Worm (Caenorhabditis elegans) whole organism, mixed stage, embryonic: ENCODE data around the gene nhr-71.

Experiments
- M03D4.4 ChIP-seq: sonication (generic microtip); optimal IDR thresholded peaks from 2 replicates; lab custom pipeline; 2017; ENCODE audit warnings: mild to moderate bottlenecking, missing genetic modification characterization, missing compliant biosample characterization
- bed-3 ChIP-seq: fragments of 200-800 bp; sonication (Bioruptor generic); optimal IDR thresholded peaks from 3 replicates; lab custom pipeline; 2018; ENCODE audit warnings: mild to moderate bottlenecking, missing genetic modification characterization, moderate library complexity, missing compliant biosample characterization
- blmp-1 ChIP-seq: fragments of 150-350 bp; optimal IDR thresholded peaks from 2 replicates; lab custom pipeline; 2014; ENCODE audit warnings: missing biosample characterization, missing genetic modification characterization
- ceh-39 ChIP-seq: fragments of 150-350 bp; optimal IDR thresholded peaks from 2 replicates; lab custom pipeline; 2014; ENCODE audit warnings: missing biosample characterization, missing genetic modification characterization
- ceh-43 ChIP-seq: fragments of 200-800 bp; sonication (Bioruptor generic); optimal IDR thresholded peaks from 2 replicates; lab custom pipeline; 2018; ENCODE audit warnings: mild to moderate bottlenecking, missing genetic modification characterization, moderate library complexity, missing compliant biosample characterization
- ceh-83 ChIP-seq: fragments of 200-800 bp; sonication (Bioruptor generic); optimal IDR thresholded peaks from 2 replicates; lab custom pipeline; 2018; ENCODE audit warnings: mild to moderate bottlenecking, missing genetic modification characterization, missing compliant biosample characterization
- drap-1 ChIP-seq: fragments of 200-800 bp; sonication (Bioruptor generic); optimal IDR thresholded peaks from 3 replicates; lab custom pipeline; 2018; ENCODE audit warnings: mild to moderate bottlenecking, missing genetic modification characterization, missing compliant biosample characterization
- elt-1 ChIP-seq: sonication (generic microtip); optimal IDR thresholded peaks from 2 replicates; lab custom pipeline; 2017; ENCODE audit warnings: missing genetic modification characterization, mild to moderate bottlenecking, missing compliant biosample characterization, antibody characterized with exemption, moderate library complexity, borderline replicate concordance; ENCODE audit not compliant: insufficient read depth
- elt-3 ChIP-seq: fragments of 150-350 bp; optimal IDR thresholded peaks from 2 replicates; lab custom pipeline; 2014; ENCODE audit warnings: missing biosample characterization, missing genetic modification characterization
- flh-1 ChIP-seq: fragments of 200-800 bp; sonication (Bioruptor generic); optimal IDR thresholded peaks from 2 replicates; lab custom pipeline; 2018; ENCODE audit warnings: mild to moderate bottlenecking, missing genetic modification characterization, moderate library complexity, missing compliant biosample characterization
- ham-2 ChIP-seq: fragments of 200-800 bp; sonication (Bioruptor generic); optimal IDR thresholded peaks from 2 replicates; lab custom pipeline; 2018; ENCODE audit warnings: mild to moderate bottlenecking, missing genetic modification characterization, missing compliant biosample characterization
- hlh-1 ChIP-seq: fragments of 150-350 bp; optimal IDR thresholded peaks from 2 replicates; lab custom pipeline; 2014; ENCODE audit warnings: missing biosample characterization, missing genetic modification reagents, missing genetic modification characterization
- lin-13 ChIP-seq: fragments of 150-350 bp; optimal IDR thresholded peaks from 2 replicates; lab custom pipeline; 2014; ENCODE audit warnings: missing biosample characterization, missing genetic modification characterization
- lin-32 ChIP-seq: fragments of 200-800 bp; sonication (Bioruptor generic); optimal IDR thresholded peaks from 2 replicates; lab custom pipeline; 2018; ENCODE audit warnings: mild to moderate bottlenecking, missing genetic modification characterization, missing compliant biosample characterization
- mab-5 ChIP-seq: fragments of 150-350 bp; optimal IDR thresholded peaks from 2 replicates; lab custom pipeline; 2014; ENCODE audit warnings: missing biosample characterization, missing genetic modification characterization
- mep-1 ChIP-seq: fragments of 150-350 bp; optimal IDR thresholded peaks from 2 replicates; lab custom pipeline; 2017; ENCODE audit warnings: missing biosample characterization, missing genetic modification reagents, missing genetic modification characterization, inconsistent platforms
- mls-2 ChIP-seq: sonication (generic microtip); optimal IDR thresholded peaks from 2 replicates; lab custom pipeline; 2016; ENCODE audit warnings: mild to moderate bottlenecking, missing genetic modification characterization, moderate library complexity, missing compliant biosample characterization
- nhr-12 ChIP-seq: fragments of 150-350 bp; optimal IDR thresholded peaks from 2 replicates; lab custom pipeline; 2014; ENCODE audit warnings: missing biosample characterization, missing genetic modification characterization
- nhr-237 ChIP-seq: fragments of 150-350 bp; optimal IDR thresholded peaks from 2 replicates; lab custom pipeline; 2014; ENCODE audit warnings: missing biosample characterization, missing genetic modification characterization
- nhr-28 ChIP-seq: fragments of 150-350 bp; optimal IDR thresholded peaks from 2 replicates; lab custom pipeline; 2014; ENCODE audit warnings: missing biosample characterization, missing genetic modification characterization
- nhr-76 ChIP-seq: sonication (generic microtip); optimal IDR thresholded peaks from 2 replicates; lab custom pipeline; 2017; ENCODE audit warnings: missing biosample characterization, missing genetic modification characterization
- pha-4 ChIP-seq: fragments of 150-350 bp; optimal IDR thresholded peaks from 2 replicates; lab custom pipeline; 2018; ENCODE audit warnings: missing biosample characterization, missing genetic modification reagents, missing genetic modification characterization
- sem-2 ChIP-seq: fragments of 200-800 bp; sonication (Bioruptor generic); optimal IDR thresholded peaks from 2 replicates; lab custom pipeline; 2018; ENCODE audit warnings: mild to moderate bottlenecking, missing genetic modification characterization, missing compliant biosample characterization
- sptf-1 ChIP-seq: sonication (generic microtip); optimal IDR thresholded peaks from 2 replicates; lab custom pipeline; 2017; ENCODE audit warnings: mild to moderate bottlenecking, missing genetic modification characterization, moderate library complexity, missing compliant biosample characterization
- tbx-8 ChIP-seq: fragments of 200-800 bp; sonication (Bioruptor generic); optimal IDR thresholded peaks from 2 replicates; lab custom pipeline; 2018; ENCODE audit warnings: mild to moderate bottlenecking, missing genetic modification characterization, moderate library complexity, missing compliant biosample characterization
- unc-120 ChIP-seq: sonication (generic microtip); optimal IDR thresholded peaks from 2 replicates; lab custom pipeline; 2017; ENCODE audit warnings: missing genetic modification characterization, missing compliant biosample characterization; ENCODE audit not compliant: poor library complexity, severe bottlenecking
- unc-39 ChIP-seq: fragments of 150-350 bp; optimal IDR thresholded peaks from 2 replicates; lab custom pipeline; 2014; ENCODE audit warnings: missing biosample characterization, missing genetic modification characterization
- unc-62 ChIP-seq: fragments of 150-350 bp; optimal IDR thresholded peaks from 2 replicates; lab custom pipeline; 2014; ENCODE audit warnings: missing biosample characterization, missing genetic modification reagents, missing genetic modification characterization
- zip-8 ChIP-seq: fragments of 150-350 bp; optimal IDR thresholded peaks from 2 replicates; lab custom pipeline; 2014; ENCODE audit warnings: missing biosample characterization, missing genetic modification characterization
- ztf-11 ChIP-seq: fragments of 150-350 bp; optimal IDR thresholded peaks from 2 replicates; lab custom pipeline; 2014; ENCODE audit warnings: missing biosample characterization, missing genetic modification characterization

The nhr-71 gene

ce11 chrX:13774144-13774543, 27.0 kb downstream of the nhr-71 start:
- TF ChIP-seq pha-4 (tag; lab: Kevin White, UChicago), result no peak
- no peak for TF ChIP-seq blmp-1 (tag; lab: Kevin White, UChicago)
- no peak for TF ChIP-seq zip-8
- no peak for TF ChIP-seq ceh-83 (GFP tag; lab: Kevin White, UChicago)
- TF ChIP-seq nhr-76 (tag; lab: Kevin White, UChicago), result no peak
- no peak for TF ChIP-seq bed-3 (GFP tag; lab: Kevin White, UChicago)
- TF ChIP-seq unc-62, result no peak
- no peak for TF ChIP-seq mep-1 (tag; lab: Kevin White, UChicago)

- TF ChIP-seq lin-32 (no peak), mep-1 (tag; lab: Kevin White, UChicago) (no peak), bed-3 (GFP tag; lab: Kevin White, UChicago) (no peak), hlh-1 (tag; lab: Kevin White, UChicago) (no peak), elt-3 (tag; lab: Kevin White, UChicago) (no peak), flh-1 (no peak)
Observed at ce11 chrX:13775508-13775907, 28.4 kb downstream of the nhr-71 start.

- peak; percentile 19 for TF ChIP-seq unc-120 (tag; lab: Kevin White, UChicago)
- TF ChIP-seq drap-1, result no peak
- peak; percentile 9 for TF ChIP-seq M03D4.4 (tag; lab: Kevin White, UChicago)
- TF ChIP-seq bed-3 (GFP tag; lab: Kevin White, UChicago), result peak; percentile 31
- no peak for TF ChIP-seq elt-1 (tag; lab: Kevin White, UChicago)
- peak; percentile 0 for TF ChIP-seq flh-1
Observed at ce11 chrX:13781445-13782073, 34.4 kb downstream of the nhr-71 start.

- no peak for TF ChIP-seq ham-2 (GFP tag; lab: Kevin White, UChicago)
- no peak for TF ChIP-seq bed-3 (GFP tag; lab: Kevin White, UChicago)
- no peak for TF ChIP-seq mls-2 (tag; lab: Kevin White, UChicago)
- TF ChIP-seq nhr-12 (tag; lab: Kevin White, UChicago), result no peak
- TF ChIP-seq tbx-8 (GFP tag; lab: Kevin White, UChicago), result no peak
- no peak for TF ChIP-seq sptf-1
- no peak for TF ChIP-seq flh-1
Observed at ce11 chrX:13782074-13782462, 35.0 kb downstream of the nhr-71 start.

- TF ChIP-seq nhr-237 (tag; lab: Kevin White, UChicago) (no peak), unc-62 (no peak), drap-1 (no peak), pha-4 (tag; lab: Kevin White, UChicago) (no peak), lin-13 (tag; lab: Kevin White, UChicago) (no peak), unc-39 (tag; lab: Kevin White, UChicago) (no peak), unc-120 (tag; lab: Kevin White, UChicago) (no peak), nhr-12 (tag; lab: Kevin White, UChicago) (no peak), ceh-39 (no peak), ceh-43 (GFP tag; lab: Kevin White, UChicago) (no peak), nhr-28 (no peak), sem-2 (GFP tag; lab: Kevin White, UChicago) (no peak), lin-32 (no peak), bed-3 (GFP tag; lab: Kevin White, UChicago) (no peak), mls-2 (tag; lab: Kevin White, UChicago) (no peak), ceh-83 (GFP tag; lab: Kevin White, UChicago) (no peak), mab-5 (tag; lab: Kevin White, UChicago) (no peak), M03D4.4 (tag; lab: Kevin White, UChicago) (no peak)
- TF ChIP-seq, all 35 proteins: peak for 0
Observed at ce11 chrX:13785268-13785667, 38.2 kb downstream of the nhr-71 start, which contains the start of gene F55F3.4. TSS of gene F55F3.4 (plus strand) at chrX:13785568.

- TF ChIP-seq lin-32, result no peak
- no peak for TF ChIP-seq mab-5 (tag; lab: Kevin White, UChicago)
- TF ChIP-seq ztf-11 (tag; lab: Kevin White, UChicago), result no peak
- TF ChIP-seq blmp-1 (tag; lab: Kevin White, UChicago), result no peak
- no peak for TF ChIP-seq ceh-39
- no peak for TF ChIP-seq nhr-12 (tag; lab: Kevin White, UChicago)
Observed at ce11 chrX:13790532-13790931, 43.4 kb downstream of the nhr-71 start, which contains the start of gene ZK1086.3. TSS of gene ZK1086.3 (plus strand) at chrX:13790832.
